Worm (Caenorhabditis elegans) whole organism, L1 larva: ENCODE data around the gene F11G11.14.
A peak's percentile ranks its signal among the peaks of the same experiment; 100 is the strongest.
"Not testable (repeated sequence)": the region's sequence is repeated elsewhere in the genome, so short reads cannot be mapped to it uniquely, and the experiment has no call there.

Experiments used
- C04F5.9 ChIP-seq: sonication (generic microtip); optimal IDR thresholded peaks from 2 replicates; lab custom pipeline; 2016; ENCODE audit warnings: missing genetic modification characterization, missing compliant biosample characterization
- F16B12.6 ChIP-seq: fragments of 150-350 bp; optimal IDR thresholded peaks from 2 replicates; lab custom pipeline; 2014; ENCODE audit warnings: missing biosample characterization, missing genetic modification characterization
- Y116A8C.19 ChIP-seq: sonication (generic microtip); optimal IDR thresholded peaks from 2 replicates; lab custom pipeline; 2016; ENCODE audit warnings: missing compliant biosample characterization, missing genetic modification characterization, borderline replicate concordance
- aly-2 ChIP-seq: fragments of 150-350 bp; optimal IDR thresholded peaks from 2 replicates; lab custom pipeline; 2014; ENCODE audit warnings: missing biosample characterization, missing genetic modification characterization
- blmp-1 ChIP-seq: fragments of 150-350 bp; optimal IDR thresholded peaks from 2 replicates; lab custom pipeline; 2014; ENCODE audit warnings: missing biosample characterization, missing genetic modification characterization
- ceh-82 ChIP-seq, 3 experiments: fragments of 150-350 bp in 1 of 3; sonication (generic microtip) in 2 of 3; optimal IDR thresholded peaks; 2 replicates each; lab custom pipeline; 2014 to 2017; ENCODE audit warnings: missing biosample characterization in 3 of 3, missing genetic modification characterization in 3 of 3
- ceh-90 ChIP-seq: sonication (generic microtip); optimal IDR thresholded peaks from 2 replicates; lab custom pipeline; 2016; ENCODE audit warnings: missing genetic modification characterization, missing compliant biosample characterization
- dpl-1 ChIP-seq, 3 experiments: fragments of 150-350 bp in 2 of 3; sonication (generic microtip) in 1 of 3; optimal IDR thresholded peaks; 2 replicates each; lab custom pipeline; 2014 to 2017; ENCODE audit warnings: missing biosample characterization in 3 of 3, missing genetic modification characterization in 3 of 3, missing genetic modification reagents in 3 of 3
- efl-1 ChIP-seq, 4 experiments: fragments of 150-350 bp; optimal IDR thresholded peaks in 3 of 4; peaks in 1 of 4; 1 replicate in 1 of 4; 2 replicates in 3 of 4; lab custom pipeline; 2014; ENCODE audit warnings: missing biosample characterization in 2 of 4, missing genetic modification characterization in 2 of 4, missing genetic modification reagents in 2 of 4
- egl-27 ChIP-seq, 2 experiments: fragments of 150-350 bp in 1 of 2; sonication (generic microtip); optimal IDR thresholded peaks; 3 replicates each; lab custom pipeline; 2017 to 2018; ENCODE audit warnings: missing biosample characterization in 2 of 2, missing genetic modification characterization in 2 of 2, missing genetic modification reagents in 2 of 2
- elt-2 ChIP-seq: sonication (generic microtip); optimal IDR thresholded peaks from 2 replicates; lab custom pipeline; 2016; ENCODE audit warnings: missing genetic modification characterization, mild to moderate bottlenecking, inconsistent platforms, missing compliant biosample characterization, missing genetic modification reagents
- elt-3 ChIP-seq, 6 experiments: fragments of 150-350 bp in 1 of 6; sonication (generic microtip); optimal IDR thresholded peaks; 2 replicates each; lab custom pipeline; 2017 to 2018; ENCODE audit warnings: missing biosample characterization in 6 of 6, missing genetic modification characterization in 6 of 6, inconsistent platforms in 1 of 6
- ets-5 ChIP-seq: fragments of 200-800 bp; sonication (Bioruptor generic); IDR thresholded peaks from 2 replicates; pipeline ENCODE4 v1.3.6; 2022; ENCODE audit warnings: missing genetic modification characterization, missing compliant biosample characterization
- fkh-10 ChIP-seq: sonication (generic microtip); optimal IDR thresholded peaks from 2 replicates; lab custom pipeline; 2017; ENCODE audit warnings: missing biosample characterization, missing genetic modification reagents, missing genetic modification characterization
- fkh-4 ChIP-seq: sonication (generic microtip); optimal IDR thresholded peaks from 2 replicates; lab custom pipeline; 2016; ENCODE audit warnings: missing compliant biosample characterization, missing genetic modification characterization, borderline replicate concordance
- fkh-8 ChIP-seq: sonication (generic microtip); optimal IDR thresholded peaks from 2 replicates; lab custom pipeline; 2016; ENCODE audit warnings: mild to moderate bottlenecking, missing genetic modification characterization, missing compliant biosample characterization
- fos-1 ChIP-seq: fragments of 150-350 bp; optimal IDR thresholded peaks from 2 replicates; lab custom pipeline; 2014; ENCODE audit warnings: missing biosample characterization, missing genetic modification characterization
- grh-1 ChIP-seq: fragments of 200-800 bp; sonication (Bioruptor generic); IDR thresholded peaks from 2 replicates; pipeline ENCODE4 v1.3.6; 2022; ENCODE audit warnings: missing genetic modification reagents, missing genetic modification characterization, missing compliant biosample characterization
- hlh-17 ChIP-seq: fragments of 200-800 bp; sonication (Bioruptor generic); optimal IDR thresholded peaks from 2 replicates; lab custom pipeline; 2018; ENCODE audit warnings: missing genetic modification characterization, mild to moderate bottlenecking, missing compliant biosample characterization, moderate library complexity, borderline replicate concordance
- hlh-4 ChIP-seq: sonication (generic microtip); optimal IDR thresholded peaks from 2 replicates; lab custom pipeline; 2016; ENCODE audit warnings: mild to moderate bottlenecking, missing genetic modification characterization, missing compliant biosample characterization
- hpl-2 ChIP-seq: fragments of 150-350 bp; optimal IDR thresholded peaks from 2 replicates; lab custom pipeline; 2014; ENCODE audit warnings: missing biosample characterization, missing genetic modification reagents, missing genetic modification characterization
- irx-1 ChIP-seq: sonication (generic microtip); optimal IDR thresholded peaks from 2 replicates; lab custom pipeline; 2016; ENCODE audit warnings: missing genetic modification characterization, missing compliant biosample characterization
- isw-1 ChIP-seq: fragments of 200-800 bp; sonication (Bioruptor generic); IDR thresholded peaks from 2 replicates; pipeline ENCODE4 v1.3.6; 2022; ENCODE audit warnings: missing genetic modification characterization, missing compliant biosample characterization
- jun-1 ChIP-seq: fragments of 150-350 bp; optimal IDR thresholded peaks from 2 replicates; lab custom pipeline; 2014; ENCODE audit warnings: missing biosample characterization, missing genetic modification reagents, missing genetic modification characterization
- lin-14 ChIP-seq: fragments of 200-800 bp; sonication (Bioruptor generic); optimal IDR thresholded peaks from 2 replicates; lab custom pipeline; 2018; ENCODE audit warnings: mild to moderate bottlenecking, missing genetic modification characterization, moderate library complexity, missing compliant biosample characterization
- lin-15B ChIP-seq: fragments of 150-350 bp; sonication (generic microtip); optimal IDR thresholded peaks from 3 replicates; lab custom pipeline; 2014; ENCODE audit warnings: missing biosample characterization, missing genetic modification characterization
- lin-35 ChIP-seq, 2 experiments: fragments of 150-350 bp; optimal IDR thresholded peaks; 2 replicates each; lab custom pipeline; 2014; ENCODE audit warnings: missing biosample characterization in 2 of 2, missing genetic modification characterization in 2 of 2, missing genetic modification reagents in 2 of 2
- lin-39 ChIP-seq: fragments of 150-350 bp; optimal IDR thresholded peaks from 2 replicates; lab custom pipeline; 2014; ENCODE audit warnings: missing biosample characterization, missing genetic modification reagents, missing genetic modification characterization
- mab-9 ChIP-seq: fragments of 200-800 bp; sonication (Bioruptor generic); IDR thresholded peaks from 2 replicates; pipeline ENCODE4 v1.3.6; 2022; ENCODE audit warnings: missing genetic modification reagents, missing genetic modification characterization, missing compliant biosample characterization
- mdl-1 ChIP-seq, 2 experiments: fragments of 150-350 bp; optimal IDR thresholded peaks; 2 replicates each; lab custom pipeline; 2014 to 2017; ENCODE audit warnings: missing biosample characterization in 2 of 2, missing genetic modification characterization in 2 of 2, inconsistent platforms in 1 of 2
- mef-2 ChIP-seq: fragments of 150-350 bp; optimal IDR thresholded peaks from 2 replicates; lab custom pipeline; 2014; ENCODE audit warnings: missing biosample characterization, missing genetic modification characterization
- mep-1 ChIP-seq: fragments of 150-350 bp; optimal IDR thresholded peaks from 2 replicates; lab custom pipeline; 2014; ENCODE audit warnings: missing biosample characterization, missing genetic modification characterization
- nhr-12 ChIP-seq: sonication (generic microtip); optimal IDR thresholded peaks from 2 replicates; lab custom pipeline; 2017; ENCODE audit warnings: missing biosample characterization, missing genetic modification characterization
- nhr-20 ChIP-seq: sonication (generic microtip); optimal IDR thresholded peaks from 2 replicates; lab custom pipeline; 2016; ENCODE audit warnings: mild to moderate bottlenecking, missing genetic modification characterization, missing compliant biosample characterization
- nhr-28 ChIP-seq: fragments of 150-350 bp; optimal IDR thresholded peaks from 2 replicates; lab custom pipeline; 2014; ENCODE audit warnings: missing biosample characterization, missing genetic modification characterization
- nhr-47 ChIP-seq: sonication (generic microtip); optimal IDR thresholded peaks from 2 replicates; lab custom pipeline; 2016; ENCODE audit warnings: mild to moderate bottlenecking, missing genetic modification characterization, moderate library complexity, missing compliant biosample characterization
- nhr-77 ChIP-seq: fragments of 150-350 bp; optimal IDR thresholded peaks from 2 replicates; lab custom pipeline; 2014; ENCODE audit warnings: missing biosample characterization, missing genetic modification characterization
- nhr-84 ChIP-seq: sonication (generic microtip); optimal IDR thresholded peaks from 2 replicates; lab custom pipeline; 2017; ENCODE audit warnings: missing biosample characterization, missing genetic modification characterization
- pag-3 ChIP-seq: sonication (generic microtip); optimal IDR thresholded peaks from 2 replicates; lab custom pipeline; 2017; ENCODE audit warnings: missing genetic modification characterization, mild to moderate bottlenecking, missing compliant biosample characterization, antibody characterized with exemption, borderline replicate concordance; ENCODE audit not compliant: insufficient read depth
- pax-3 ChIP-seq: fragments of 200-800 bp; sonication (Bioruptor generic); optimal IDR thresholded peaks from 2 replicates; lab custom pipeline; 2018; ENCODE audit warnings: mild to moderate bottlenecking, missing genetic modification characterization, moderate library complexity, missing compliant biosample characterization
- skn-1 ChIP-seq: fragments of 150-350 bp; optimal IDR thresholded peaks from 2 replicates; lab custom pipeline; 2014; ENCODE audit warnings: missing biosample characterization, missing genetic modification characterization
- sox-4 ChIP-seq: sonication (generic microtip); optimal IDR thresholded peaks from 2 replicates; lab custom pipeline; 2016; ENCODE audit warnings: missing genetic modification characterization, missing compliant biosample characterization
- sup-37 ChIP-seq: fragments of 200-800 bp; sonication (Bioruptor generic); optimal IDR thresholded peaks from 2 replicates; lab custom pipeline; 2018; ENCODE audit warnings: mild to moderate bottlenecking, missing genetic modification characterization, missing compliant biosample characterization
- tlp-1 ChIP-seq: fragments of 150-350 bp; optimal IDR thresholded peaks from 2 replicates; lab custom pipeline; 2014; ENCODE audit warnings: missing biosample characterization, missing genetic modification characterization
- unc-130 ChIP-seq: fragments of 150-350 bp; optimal IDR thresholded peaks from 2 replicates; lab custom pipeline; 2017; ENCODE audit warnings: missing biosample characterization, missing genetic modification characterization, inconsistent platforms
- unc-62 ChIP-seq: fragments of 150-350 bp; optimal IDR thresholded peaks from 2 replicates; lab custom pipeline; 2014; ENCODE audit warnings: missing biosample characterization, missing genetic modification reagents, missing genetic modification characterization
- unc-86 ChIP-seq: sonication (generic microtip); optimal IDR thresholded peaks from 2 replicates; lab custom pipeline; 2016; ENCODE audit warnings: missing genetic modification characterization, missing compliant biosample characterization
- xbp-1 ChIP-seq: sonication (generic microtip); optimal IDR thresholded peaks from 2 replicates; lab custom pipeline; 2016; ENCODE audit warnings: missing genetic modification characterization, missing compliant biosample characterization
- zag-1 ChIP-seq: fragments of 150-350 bp; optimal IDR thresholded peaks from 2 replicates; lab custom pipeline; 2014; ENCODE audit warnings: missing biosample characterization, missing genetic modification characterization
- ztf-11 ChIP-seq, 2 experiments: sonication (generic microtip); optimal IDR thresholded peaks; 2 replicates each; lab custom pipeline; 2016 to 2017; ENCODE audit warnings: missing genetic modification characterization in 2 of 2, missing biosample characterization in 1 of 2, missing compliant biosample characterization in 1 of 2

The F11G11.14 gene

ce11 chrII:4903696-4904095 is 40.2 kb downstream of the F11G11.14 start, which contains the start of gene sgt-1:
sgt-1 (minus strand) TSS chrII:4903796.
- not testable (repeated sequence) for TF ChIP-seq dpl-1 (GFP tag; optimal IDR thresholded peaks at IDR 0.05; lab: Kevin White, UChicago); grh-1 (GFP tag; lab: Robert Waterston, UW); fkh-4 (tag; lab: Kevin White, UChicago)

- TF ChIP-seq nhr-47 (tag; lab: Kevin White, UChicago) (peak; percentile 68), jun-1 (peak; percentile 56), zag-1 (tag; lab: Kevin White, UChicago) (no peak), mdl-1 (tag; optimal IDR thresholded peaks at IDR 0.05; lab: Kevin White, UChicago) (peak in 1 of 2 experiments; percentile 77), F16B12.6 (peak; percentile 48), lin-35 (GFP tag; optimal IDR thresholded peaks at IDR 0.05; lab: Kevin White, UChicago) (peak; percentile 77 to 81), nhr-12 (tag; lab: Kevin White, UChicago) (no peak), mab-9 (GFP tag; lab: Robert Waterston, UW) (no peak), skn-1 (peak; percentile 85), unc-130 (tag; lab: Kevin White, UChicago) (no peak), nhr-28 (tag; lab: Kevin White, UChicago) (no peak), C04F5.9 (no peak), mef-2 (no peak), ceh-90 (tag; lab: Kevin White, UChicago) (no peak), irx-1 (tag; lab: Kevin White, UChicago) (no peak), grh-1 (GFP tag; lab: Robert Waterston, UW) (no peak), efl-1 (optimal IDR thresholded peaks at IDR 0.05; lab: Kevin White, UChicago) (peak; percentile 80 to 89), efl-1 (GFP tag; optimal IDR thresholded peaks at IDR 0.05 in 1 of 2; lab: Kevin White, UChicago) (peak; percentile 66 to 95), fkh-10 (GFP tag; lab: Kevin White, UChicago) (peak; percentile 23), pag-3 (no peak), blmp-1 (tag; lab: Kevin White, UChicago) (peak; percentile 48), nhr-84 (no peak), nhr-20 (tag; lab: Kevin White, UChicago) (peak; percentile 80), fkh-8 (tag; lab: Kevin White, UChicago) (peak; percentile 65), isw-1 (GFP tag; lab: Robert Waterston, UW) (peak; percentile 72), ets-5 (GFP tag; lab: Robert Waterston, UW) (no peak), lin-14 (GFP tag; lab: Kevin White, UChicago) (peak; percentile 87), xbp-1 (peak; percentile 65), Y116A8C.19 (tag; lab: Kevin White, UChicago) (no peak), sup-37 (no peak), hpl-2 (no peak), fos-1 (tag; lab: Kevin White, UChicago) (peak; percentile 41), aly-2 (tag; lab: Kevin White, UChicago) (no peak), nhr-77 (peak; percentile 31), tlp-1 (tag; lab: Kevin White, UChicago) (no peak), ztf-11 (tag; optimal IDR thresholded peaks at IDR 0.05; lab: Kevin White, UChicago) (no peak), lin-39 (tag; lab: Kevin White, UChicago) (no peak), sox-4 (no peak), ceh-82 (tag; optimal IDR thresholded peaks at IDR 0.05; lab: Kevin White, UChicago) (peak; percentile 30 to 61 (median 42)), pax-3 (tag; lab: Kevin White, UChicago) (no peak), hlh-4 (no peak), unc-86 (tag; lab: Kevin White, UChicago) (peak; percentile 40), mep-1 (tag; lab: Kevin White, UChicago) (peak; percentile 85), lin-15B (peak; percentile 34), hlh-17 (GFP tag; lab: Kevin White, UChicago) (no peak), egl-27 (tag; optimal IDR thresholded peaks at IDR 0.05; lab: Kevin White, UChicago) (no peak), unc-62 (GFP tag; lab: Kevin White, UChicago) (no peak), elt-2 (tag; lab: Kevin White, UChicago) (peak; percentile 23), elt-3 (tag; optimal IDR thresholded peaks at IDR 0.05; lab: Kevin White, UChicago) (peak in 1 of 6 experiments; percentile 24)
Observed at ce11 chrII:4904277-4904676, 40.8 kb downstream of the F11G11.14 start.
